Worm (Caenorhabditis elegans) whole organism, L4 larva: ENCODE data around the gene tsp-13.

Source experiments
- R02D3.7 ChIP-seq: fragments of 150-350 bp; sonication (generic microtip); optimal IDR thresholded peaks from 3 replicates; lab custom pipeline; 2014; ENCODE audit warnings: missing biosample characterization, missing genetic modification characterization
- T20F7.1 ChIP-seq: fragments of 200-800 bp; sonication (Bioruptor generic); optimal IDR thresholded peaks from 2 replicates; lab custom pipeline; 2018; ENCODE audit warnings: mild to moderate bottlenecking, missing genetic modification characterization, missing compliant biosample characterization
- Y48G9A.11 ChIP-seq: fragments of 200-800 bp; sonication (Bioruptor generic); IDR thresholded peaks from 2 replicates; pipeline ENCODE4 v1.3.6; 2022; ENCODE audit warnings: missing genetic modification reagents, missing genetic modification characterization, missing compliant biosample characterization
- aha-1 ChIP-seq: fragments of 150-350 bp; peaks from one replicate; lab custom pipeline; 2014; ENCODE audit warnings: missing biosample characterization, missing genetic modification characterization
- ama-1 ChIP-seq: fragments of 150-350 bp; optimal IDR thresholded peaks from 2 replicates; lab custom pipeline; 2014; ENCODE audit warnings: inconsistent platforms, mixed read lengths
- ceh-28 ChIP-seq: fragments of 150-350 bp; optimal IDR thresholded peaks from 2 replicates; lab custom pipeline; 2014; ENCODE audit warnings: missing biosample characterization, missing genetic modification reagents, missing genetic modification characterization
- ceh-32 ChIP-seq: sonication (generic microtip); optimal IDR thresholded peaks from 2 replicates; lab custom pipeline; 2016; ENCODE audit warnings: mild to moderate bottlenecking, missing genetic modification characterization, missing compliant biosample characterization; ENCODE audit not compliant: poor library complexity
- ceh-44 ChIP-seq: fragments of 200-800 bp; sonication (Bioruptor generic); IDR thresholded peaks from 2 replicates; pipeline ENCODE4 v1.3.6; 2022; ENCODE audit warnings: missing genetic modification reagents, missing genetic modification characterization, missing compliant biosample characterization
- ceh-82 ChIP-seq: sonication (generic microtip); optimal IDR thresholded peaks from 2 replicates; lab custom pipeline; 2017; ENCODE audit warnings: missing biosample characterization, missing genetic modification characterization
- cey-2 ChIP-seq: sonication (generic microtip); optimal IDR thresholded peaks from 3 replicates; lab custom pipeline; 2017; ENCODE audit warnings: missing genetic modification characterization, mild to moderate bottlenecking, missing compliant biosample characterization, antibody characterized with exemption, borderline replicate concordance; ENCODE audit not compliant: insufficient read depth
- dmd-9 ChIP-seq: fragments of 200-800 bp; sonication (Bioruptor generic); IDR thresholded peaks from 2 replicates; pipeline ENCODE4 v1.3.6; 2022; ENCODE audit warnings: missing genetic modification reagents, missing genetic modification characterization, missing compliant biosample characterization
- dpl-1 ChIP-seq: fragments of 150-350 bp; optimal IDR thresholded peaks from 2 replicates; lab custom pipeline; 2014; ENCODE audit warnings: missing biosample characterization, missing genetic modification reagents, missing genetic modification characterization
- egl-27 ChIP-seq: sonication (generic microtip); optimal IDR thresholded peaks from 3 replicates; lab custom pipeline; 2017; ENCODE audit warnings: missing biosample characterization, missing genetic modification reagents, missing genetic modification characterization
- egl-43 ChIP-seq: fragments of 200-800 bp; sonication (Bioruptor generic); IDR thresholded peaks from 2 replicates; pipeline ENCODE4 v1.3.6; 2022; ENCODE audit warnings: missing genetic modification reagents, missing genetic modification characterization, missing compliant biosample characterization
- fos-1 ChIP-seq: fragments of 150-350 bp; optimal IDR thresholded peaks from 2 replicates; lab custom pipeline; 2014; ENCODE audit warnings: missing biosample characterization, missing genetic modification characterization
- lin-1 ChIP-seq: fragments of 200-800 bp; sonication (Bioruptor generic); IDR thresholded peaks from 2 replicates; pipeline ENCODE4 v1.3.6; 2022; ENCODE audit warnings: missing genetic modification reagents, missing genetic modification characterization, missing compliant biosample characterization
- lin-29 ChIP-seq: fragments of 200-800 bp; sonication (Bioruptor generic); IDR thresholded peaks from 2 replicates; pipeline ENCODE4 v1.3.6; 2022; ENCODE audit warnings: missing genetic modification reagents, missing genetic modification characterization, missing compliant biosample characterization
- lin-38 ChIP-seq: fragments of 200-800 bp; sonication (Bioruptor generic); IDR thresholded peaks from 2 replicates; pipeline ENCODE4 v1.3.6; 2022; ENCODE audit warnings: missing genetic modification reagents, missing genetic modification characterization, missing compliant biosample characterization
- lsy-2 ChIP-seq, 2 experiments: fragments of 150-350 bp in 1 of 2; sonication (generic microtip) in 1 of 2; optimal IDR thresholded peaks; 2 replicates each; lab custom pipeline; 2014 to 2017; ENCODE audit warnings: missing biosample characterization in 2 of 2, missing genetic modification characterization in 2 of 2
- mdt-29 ChIP-seq: fragments of 200-800 bp; sonication (Bioruptor generic); IDR thresholded peaks from 2 replicates; pipeline ENCODE4 v1.3.6; 2022; ENCODE audit warnings: missing genetic modification reagents, missing genetic modification characterization, missing compliant biosample characterization
- mep-1 ChIP-seq: fragments of 150-350 bp; sonication (generic microtip); optimal IDR thresholded peaks from 3 replicates; lab custom pipeline; 2014; ENCODE audit warnings: missing biosample characterization, missing genetic modification characterization
- mes-2 ChIP-seq: sonication (generic microtip); optimal IDR thresholded peaks from 2 replicates; lab custom pipeline; 2016; ENCODE audit warnings: missing genotype, mild to moderate bottlenecking, missing genetic modification characterization, missing compliant biosample characterization; ENCODE audit not compliant: poor library complexity, severe bottlenecking
- mxl-3 ChIP-seq: fragments of 200-800 bp; sonication (Bioruptor generic); optimal IDR thresholded peaks from 2 replicates; lab custom pipeline; 2018; ENCODE audit warnings: mild to moderate bottlenecking, missing genetic modification characterization, missing compliant biosample characterization
- nhr-11 ChIP-seq: fragments of 150-350 bp; optimal IDR thresholded peaks from 2 replicates; lab custom pipeline; 2014; ENCODE audit warnings: missing biosample characterization, missing genetic modification characterization
- nhr-28 ChIP-seq: fragments of 150-350 bp; optimal IDR thresholded peaks from 2 replicates; lab custom pipeline; 2014; ENCODE audit warnings: missing biosample characterization, missing genetic modification characterization
- php-3 ChIP-seq: fragments of 200-800 bp; sonication (Bioruptor generic); IDR thresholded peaks from 2 replicates; pipeline ENCODE4 v1.3.6; 2022; ENCODE audit warnings: missing genetic modification reagents, missing genetic modification characterization, missing compliant biosample characterization
- pqm-1 ChIP-seq: sonication (generic microtip); optimal IDR thresholded peaks from 2 replicates; lab custom pipeline; 2017; ENCODE audit warnings: missing biosample characterization, missing genetic modification characterization
- set-16 ChIP-seq: fragments of 200-800 bp; sonication (Bioruptor generic); IDR thresholded peaks from 2 replicates; pipeline ENCODE4 v1.3.6; 2022; ENCODE audit warnings: missing genetic modification reagents, missing genetic modification characterization, missing compliant biosample characterization
- spr-1 ChIP-seq: sonication (generic microtip); optimal IDR thresholded peaks from 2 replicates; lab custom pipeline; 2016; ENCODE audit warnings: mild to moderate bottlenecking, missing genetic modification characterization, missing compliant biosample characterization
- spr-3 ChIP-seq: fragments of 200-800 bp; sonication (Bioruptor generic); optimal IDR thresholded peaks from 2 replicates; lab custom pipeline; 2018; ENCODE audit warnings: mild to moderate bottlenecking, missing genetic modification characterization, missing compliant biosample characterization
- vab-7 ChIP-seq: fragments of 200-800 bp; sonication (Bioruptor generic); IDR thresholded peaks from 2 replicates; pipeline ENCODE4 v1.3.6; 2022; ENCODE audit warnings: missing genetic modification reagents, missing genetic modification characterization, missing compliant biosample characterization
- zfp-3 ChIP-seq: fragments of 200-800 bp; sonication (Bioruptor generic); conservative IDR thresholded peaks from 2 replicates; pipeline ENCODE4 v1.3.6; 2022; ENCODE audit warnings: missing genetic modification reagents, missing genetic modification characterization, missing compliant biosample characterization
- zip-11 ChIP-seq: fragments of 200-800 bp; sonication (Bioruptor generic); IDR thresholded peaks from 2 replicates; pipeline ENCODE4 v1.3.6; 2022; ENCODE audit warnings: missing genetic modification characterization, missing compliant biosample characterization
- ztf-11 ChIP-seq: fragments of 150-350 bp; optimal IDR thresholded peaks from 2 replicates; lab custom pipeline; 2014; ENCODE audit warnings: missing biosample characterization, missing genetic modification characterization

Gene tsp-13

ce11 chrV:19119260-19119659, 34.6 kb upstream of the tsp-13 start, which contains the start of gene Y39B6A.13:
Y39B6A.13 (minus strand) TSS chrV:19119425.
- TF ChIP-seq php-3 (GFP tag; lab: Robert Waterston, UW) (no peak), mep-1 (peak; percentile 43), mes-2 (tag; lab: Kevin White, UChicago) (peak; percentile 62), lsy-2 (tag; optimal IDR thresholded peaks at IDR 0.05; lab: Kevin White, UChicago) (peak in 1 of 2 experiments; percentile 52), R02D3.7 (tag; lab: Kevin White, UChicago) (peak; percentile 78), spr-1 (tag; lab: Kevin White, UChicago) (no peak), lin-38 (GFP tag; lab: Robert Waterston, UW) (peak; percentile 23; the same call in 1 of the 2 replicates), zip-11 (GFP tag; lab: Robert Waterston, UW) (no peak), dpl-1 (GFP tag; lab: Kevin White, UChicago) (peak; percentile 82), egl-43 (GFP tag; lab: Robert Waterston, UW) (no peak), zfp-3 (GFP tag; lab: Robert Waterston, UW) (no peak), T20F7.1 (GFP tag; lab: Kevin White, UChicago) (peak; percentile 97), ceh-32 (tag; lab: Kevin White, UChicago) (no peak), nhr-28 (tag; lab: Kevin White, UChicago) (peak; percentile 30), set-16 (GFP tag; lab: Robert Waterston, UW) (no peak), aha-1 (tag; lab: Kevin White, UChicago) (peak; percentile 12), dmd-9 (no peak), Y48G9A.11 (GFP tag; lab: Robert Waterston, UW) (peak; percentile 99), vab-7 (GFP tag; lab: Robert Waterston, UW) (no peak)
- TF ChIP-seq, all 104 proteins: peak for 10

DNA sequence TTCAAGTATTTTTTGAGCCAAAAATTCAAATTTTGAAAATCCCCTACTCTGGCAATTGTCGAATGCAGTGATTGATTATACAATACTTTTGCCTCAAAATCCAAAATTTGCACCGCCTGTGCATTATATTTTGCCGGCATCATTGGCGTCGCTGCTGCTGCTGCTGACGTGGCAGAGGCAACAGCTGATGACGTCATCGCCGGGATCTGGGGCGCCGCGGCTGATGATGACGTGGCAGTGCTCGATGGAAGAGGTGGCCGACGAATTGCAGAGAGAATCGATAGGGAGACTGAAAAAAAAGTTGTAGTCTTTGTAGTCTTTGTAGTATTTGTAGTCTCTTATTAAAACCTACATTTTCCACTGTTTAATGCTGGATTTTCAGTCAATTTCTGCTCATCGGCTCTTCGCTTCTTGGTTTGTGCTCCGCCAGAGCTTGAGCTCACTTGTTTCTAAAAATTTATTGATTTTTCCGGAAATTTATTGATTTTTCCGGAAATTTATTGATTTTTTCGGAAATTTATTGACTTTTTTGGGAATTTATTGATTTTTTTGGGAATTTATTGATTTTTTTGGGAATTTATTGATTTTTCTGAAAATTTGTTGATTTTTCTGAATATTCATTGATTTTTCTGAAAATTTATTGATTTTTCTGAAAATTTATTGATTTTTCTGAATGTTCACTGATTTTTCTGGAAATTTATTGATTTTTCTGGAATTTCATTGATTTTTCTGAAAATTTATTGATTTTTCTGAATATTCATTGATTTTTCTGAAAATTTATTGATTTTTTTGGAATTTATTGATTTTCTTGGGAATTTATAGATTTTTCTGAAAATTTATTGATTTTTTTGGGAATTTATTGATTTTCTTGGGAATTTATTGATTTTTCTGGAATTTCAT, 32.9 kb upstream of the tsp-13 start:
- no peak for TF ChIP-seq egl-27 (tag; lab: Kevin White, UChicago)
- peak; percentile 56 for TF ChIP-seq ceh-28
- TF ChIP-seq set-16 (GFP tag; lab: Robert Waterston, UW): peak; percentile 66
- TF ChIP-seq, all 104 proteins: peak for 2

ce11 chrV:19124586-19124985, 29.3 kb upstream of the tsp-13 start, which contains the start of gene bed-1:
bed-1 (minus strand) TSS chrV:19124922.
- TF ChIP-seq mxl-3 (GFP tag; lab: Kevin White, UChicago) (no peak), lin-1 (GFP tag; lab: Robert Waterston, UW) (no peak), aha-1 (tag; lab: Kevin White, UChicago) (peak; percentile 68)
- TF ChIP-seq, all 104 proteins: peak for 1

ce11 chrV:19125253-19125652, 28.7 kb upstream of the tsp-13 start:
- no peak for TF ChIP-seq pqm-1 (tag; lab: Kevin White, UChicago)
- no peak for TF ChIP-seq lsy-2 (tag; optimal IDR thresholded peaks at IDR 0.05; lab: Kevin White, UChicago)
- TF ChIP-seq ceh-82: no peak
- no peak for TF ChIP-seq ceh-44 (GFP tag; lab: Robert Waterston, UW)
- TF ChIP-seq cey-2 (tag; lab: Kevin White, UChicago): no peak
- TF ChIP-seq mdt-29 (GFP tag; lab: Robert Waterston, UW): no peak
- no peak for TF ChIP-seq spr-3 (GFP tag; lab: Kevin White, UChicago)
- TF ChIP-seq lin-29 (GFP tag; lab: Robert Waterston, UW): no peak
- no peak for TF ChIP-seq nhr-11
- no peak for TF ChIP-seq set-16 (GFP tag; lab: Robert Waterston, UW)
- TF ChIP-seq fos-1 (tag; lab: Kevin White, UChicago): no peak
- TF ChIP-seq ztf-11 (tag; lab: Kevin White, UChicago): no peak
- TF ChIP-seq dpl-1 (GFP tag; lab: Kevin White, UChicago): no peak
- no peak for TF ChIP-seq ama-1
